Fruit fly (Drosophila melanogaster) whole organism, prepupa: ENCODE data around the gene skd.

ENCODE experiments used
- CG1621 ChIP-seq: fragments of 200-800 bp; sonication (Bioruptor generic); optimal IDR thresholded peaks from 3 replicates; lab custom pipeline; 2018; ENCODE audit warnings: missing biosample characterization, mild to moderate bottlenecking, missing genetic modification characterization
- CG16779 ChIP-seq: fragments of 200-800 bp; sonication (Bioruptor generic); optimal IDR thresholded peaks from 3 replicates; lab custom pipeline; 2017; ENCODE audit warnings: missing biosample characterization, mild to moderate bottlenecking, missing genetic modification characterization
- CG6854 ChIP-seq: fragments of 200-800 bp; sonication (Bioruptor generic); optimal IDR thresholded peaks from 2 replicates; lab custom pipeline; 2017; ENCODE audit warnings: missing biosample characterization, mild to moderate bottlenecking, missing genetic modification characterization
- Ets96B ChIP-seq: fragments of 200-800 bp; optimal IDR thresholded peaks from 2 replicates; lab custom pipeline; 2019; ENCODE audit warnings: missing biosample characterization, mild to moderate bottlenecking, missing genetic modification characterization, moderate library complexity
- Gug ChIP-seq: fragments of 200-800 bp; sonication (Bioruptor generic); IDR thresholded peaks from 2 replicates; pipeline ENCODE4 v1.3.6; 2022; ENCODE audit warnings: missing biosample characterization, missing genetic modification characterization
- OdsH ChIP-seq: fragments of 200-800 bp; sonication (Bioruptor generic); optimal IDR thresholded peaks from 3 replicates; lab custom pipeline; 2016; ENCODE audit warnings: missing biosample characterization, missing genetic modification characterization
- Sox102F ChIP-seq: fragments of 200-800 bp; sonication (Bioruptor generic); optimal IDR thresholded peaks from 2 replicates; lab custom pipeline; 2016; ENCODE audit warnings: missing biosample characterization, mild to moderate bottlenecking, missing genetic modification characterization
- Sox14 ChIP-seq: fragments of 200-800 bp; sonication (Bioruptor generic); optimal IDR thresholded peaks from 3 replicates; lab custom pipeline; 2016; ENCODE audit warnings: missing biosample characterization, missing genetic modification characterization
- achi ChIP-seq: fragments of 200-800 bp; sonication (Bioruptor generic); optimal IDR thresholded peaks from 3 replicates; lab custom pipeline; 2016; ENCODE audit warnings: missing biosample characterization, missing genetic modification characterization
- esn ChIP-seq: fragments of 200-800 bp; sonication (Bioruptor generic); optimal IDR thresholded peaks from 2 replicates; lab custom pipeline; 2016; ENCODE audit warnings: missing biosample characterization, mild to moderate bottlenecking, missing genetic modification characterization, moderate library complexity
- pdm3 ChIP-seq: fragments of 200-800 bp; sonication (Bioruptor generic); optimal IDR thresholded peaks from 3 replicates; lab custom pipeline; 2016; ENCODE audit warnings: missing biosample characterization, missing genetic modification characterization
- svp ChIP-seq: fragments of 200-800 bp; sonication (Bioruptor generic); peaks from one replicate; lab custom pipeline; 2016; ENCODE audit warnings: missing biosample characterization, missing genetic modification characterization

dm6 chr3L:21037404-21037803, 10.2 kb upstream of the skd start:
- TF ChIP-seq CG16779 (tag; lab: Kevin White, UChicago) (no peak), achi (GFP tag; lab: Kevin White, UChicago) (peak; percentile 58), Sox14 (GFP tag; lab: Kevin White, UChicago) (peak; percentile 54), OdsH (GFP tag; lab: Kevin White, UChicago) (peak; percentile 67), pdm3 (GFP tag; lab: Kevin White, UChicago) (peak; percentile 64), esn (GFP tag; lab: Kevin White, UChicago) (peak; percentile 53), Gug (GFP tag; lab: Robert Waterston, UW) (no peak), Sox102F (GFP tag; lab: Kevin White, UChicago) (peak; percentile 20), CG6854 (GFP tag; lab: Kevin White, UChicago) (no peak), CG1621 (no peak), svp (GFP tag; lab: Kevin White, UChicago) (peak; percentile 75), Ets96B (peak; percentile 35)
